Worm (Caenorhabditis elegans) whole organism, L4 larva: ENCODE measurements around the gene best-6.

ENCODE experiments used
- egl-27 ChIP-seq: sonication (generic microtip); optimal IDR thresholded peaks from 3 replicates; lab custom pipeline; 2017; ENCODE audit warnings: missing biosample characterization, missing genetic modification reagents, missing genetic modification characterization
- nhr-76 ChIP-seq: fragments of 150-350 bp; optimal IDR thresholded peaks from 2 replicates; lab custom pipeline; 2014; ENCODE audit warnings: missing biosample characterization, missing genetic modification characterization

ce11 chrIV:4995842-4996241 lies 33.0 kb downstream of the best-6 start, which contains the start of gene ssq-2:
- TF ChIP-seq egl-27 (tag; lab: Kevin White, UChicago) (no peak), nhr-76 (tag; lab: Kevin White, UChicago) (no peak)
